Fruit fly (Drosophila melanogaster): ENCODE data around the gene CG3708.

CG3708 gene

dm6 chrX:930048-930800, at the start of gene CG3708:
TSS of gene CG3708 (minus strand) at chrX:930098.
- TF ChIP-seq CG7101 (tag; optimal IDR thresholded peaks at IDR 0.05): no peak
- TF ChIP-seq Clk (GFP tag; optimal IDR thresholded peaks at IDR 0.05): no peak

- TF ChIP-seq CG12768 (GFP tag; optimal IDR thresholded peaks at IDR 0.05): no peak
- no peak for TF ChIP-seq pad (GFP tag; optimal IDR thresholded peaks at IDR 0.05)
- no peak for TF ChIP-seq cic (GFP tag; optimal IDR thresholded peaks at IDR 0.05)
- no peak for TF ChIP-seq kay (GFP tag; ENCODE audit: borderline replicate concordance)
- TF ChIP-seq bab1 (GFP tag; optimal IDR thresholded peaks at IDR 0.05): no peak
- TF ChIP-seq CG7101 (tag; optimal IDR thresholded peaks at IDR 0.05): no peak
- TF ChIP-seq Clk (GFP tag; optimal IDR thresholded peaks at IDR 0.05): no peak
- TF ChIP-seq toe (GFP tag; optimal IDR thresholded peaks at IDR 0.05): no peak
- TF ChIP-seq Crg-1 (GFP tag; optimal IDR thresholded peaks at IDR 0.05): no peak
- no peak for TF ChIP-seq CG11617 (GFP tag; optimal IDR thresholded peaks at IDR 0.05)
- no peak for TF ChIP-seq CG5204 (GFP tag; optimal IDR thresholded peaks at IDR 0.05)
- no peak for TF ChIP-seq CG1620 (GFP tag; optimal IDR thresholded peaks at IDR 0.05)
- TF ChIP-seq CG14711 (tag; optimal IDR thresholded peaks at IDR 0.05): no peak
- TF ChIP-seq cnc (optimal IDR thresholded peaks at IDR 0.05): no peak
- no peak for TF ChIP-seq CG33017 (tag; optimal IDR thresholded peaks at IDR 0.05)
- TF ChIP-seq tj (GFP tag; optimal IDR thresholded peaks at IDR 0.05): no peak
- no peak for TF ChIP-seq Hr96 (GFP tag; optimal IDR thresholded peaks at IDR 0.05)
- no peak for TF ChIP-seq ovo (GFP tag; optimal IDR thresholded peaks at IDR 0.05)
- no peak for TF ChIP-seq Mnt (GFP tag; optimal IDR thresholded peaks at IDR 0.05)
These were observed 36.9 kb upstream of the CG3708 start for dm6 chrX:966818-967217.

dm6 chrX:964012-964411, 34.1 kb upstream of the CG3708 start:
- no peak for TF ChIP-seq CG14711 (tag; optimal IDR thresholded peaks at IDR 0.05)

- TF ChIP-seq Hr96 (GFP tag; optimal IDR thresholded peaks at IDR 0.05): no peak
- TF ChIP-seq kay (GFP tag; ENCODE audit: borderline replicate concordance): no peak
These were observed 26.0 kb upstream of the CG3708 start for dm6 chrX:955873-956272.

dm6 chrX:953807-954206, 23.9 kb upstream of the CG3708 start:
- TF ChIP-seq toe (GFP tag; optimal IDR thresholded peaks at IDR 0.05): no peak
- TF ChIP-seq CG12768 (GFP tag; optimal IDR thresholded peaks at IDR 0.05): no peak
- no peak for TF ChIP-seq kay (GFP tag; ENCODE audit: borderline replicate concordance)
- TF ChIP-seq CG7045 (GFP tag; optimal IDR thresholded peaks at IDR 0.05): no peak
- no peak for TF ChIP-seq CG1620 (GFP tag; optimal IDR thresholded peaks at IDR 0.05)
- TF ChIP-seq Hr96 (GFP tag; optimal IDR thresholded peaks at IDR 0.05): no peak
- TF ChIP-seq tj (GFP tag; optimal IDR thresholded peaks at IDR 0.05): no peak
- no peak for TF ChIP-seq Mnt (GFP tag; optimal IDR thresholded peaks at IDR 0.05)
- TF ChIP-seq CG11617 (GFP tag; optimal IDR thresholded peaks at IDR 0.05): no peak
- TF ChIP-seq ovo (GFP tag; optimal IDR thresholded peaks at IDR 0.05): no peak
- no peak for TF ChIP-seq CG33017 (tag; optimal IDR thresholded peaks at IDR 0.05)
- TF ChIP-seq cic (GFP tag; optimal IDR thresholded peaks at IDR 0.05): no peak
- no peak for TF ChIP-seq Crg-1 (GFP tag; optimal IDR thresholded peaks at IDR 0.05)
- no peak for TF ChIP-seq CG5204 (GFP tag; optimal IDR thresholded peaks at IDR 0.05)
- TF ChIP-seq Clk (GFP tag; optimal IDR thresholded peaks at IDR 0.05): no peak
- TF ChIP-seq CG14711 (tag; optimal IDR thresholded peaks at IDR 0.05): no peak
- TF ChIP-seq pad (GFP tag; optimal IDR thresholded peaks at IDR 0.05): no peak
- TF ChIP-seq cnc (optimal IDR thresholded peaks at IDR 0.05): no peak

dm6 chrX:951800-952199, 21.9 kb upstream of the CG3708 start, which contains the start of gene CG3690:
TSS of gene CG3690 (minus strand) at chrX:951900.
- no peak for TF ChIP-seq cnc (optimal IDR thresholded peaks at IDR 0.05)
- no peak for TF ChIP-seq CG5204 (GFP tag; optimal IDR thresholded peaks at IDR 0.05)
- TF ChIP-seq CG1620 (GFP tag; optimal IDR thresholded peaks at IDR 0.05): no peak
- no peak for TF ChIP-seq CG33017 (tag; optimal IDR thresholded peaks at IDR 0.05)
- TF ChIP-seq toe (GFP tag; optimal IDR thresholded peaks at IDR 0.05): no peak

dm6 chrX:948285-948556, 18.3 kb upstream of the CG3708 start:
- no peak for TF ChIP-seq Clk (GFP tag; optimal IDR thresholded peaks at IDR 0.05)
- no peak for TF ChIP-seq CG11617 (GFP tag; optimal IDR thresholded peaks at IDR 0.05)
- TF ChIP-seq tj (GFP tag; optimal IDR thresholded peaks at IDR 0.05): no peak
- no peak for TF ChIP-seq toe (GFP tag; optimal IDR thresholded peaks at IDR 0.05)
- TF ChIP-seq CG7045 (GFP tag; optimal IDR thresholded peaks at IDR 0.05): no peak
- no peak for TF ChIP-seq CG1620 (GFP tag; optimal IDR thresholded peaks at IDR 0.05)
- TF ChIP-seq Crg-1 (GFP tag; optimal IDR thresholded peaks at IDR 0.05): no peak
- TF ChIP-seq CG33017 (tag; optimal IDR thresholded peaks at IDR 0.05): no peak
